Worm (Caenorhabditis elegans): ENCODE measurements around the gene Y41C4A.6.

The Y41C4A.6 gene

DNA sequence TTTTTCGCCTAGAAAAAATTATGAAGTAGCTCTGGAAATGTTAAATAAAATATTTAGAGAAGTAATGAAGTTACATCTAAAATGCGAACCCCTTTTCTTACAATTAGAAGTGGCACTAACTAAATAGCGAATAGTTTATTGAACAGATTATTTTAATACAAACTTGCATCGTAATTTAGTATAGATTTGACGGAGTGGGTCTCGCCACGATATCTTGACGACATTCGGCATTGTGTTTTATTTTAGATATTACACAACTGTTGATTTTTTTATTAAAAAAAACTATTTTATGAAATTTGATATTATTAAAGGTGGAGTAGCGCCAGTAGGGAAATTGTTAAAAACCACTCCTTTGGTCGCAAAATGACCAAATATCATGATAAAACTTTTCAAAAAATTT is 6.5 kb upstream of the Y41C4A.6 start:
- TF ChIP-seq sox-4 (tag; optimal IDR thresholded peaks at IDR 0.05) (no peak), mec-3 (tag; optimal IDR thresholded peaks at IDR 0.05; ENCODE audit: borderline replicate concordance) (no peak), unc-86 (tag; optimal IDR thresholded peaks at IDR 0.05) (no peak), ztf-16 (tag; optimal IDR thresholded peaks at IDR 0.05) (no peak)

DNA sequence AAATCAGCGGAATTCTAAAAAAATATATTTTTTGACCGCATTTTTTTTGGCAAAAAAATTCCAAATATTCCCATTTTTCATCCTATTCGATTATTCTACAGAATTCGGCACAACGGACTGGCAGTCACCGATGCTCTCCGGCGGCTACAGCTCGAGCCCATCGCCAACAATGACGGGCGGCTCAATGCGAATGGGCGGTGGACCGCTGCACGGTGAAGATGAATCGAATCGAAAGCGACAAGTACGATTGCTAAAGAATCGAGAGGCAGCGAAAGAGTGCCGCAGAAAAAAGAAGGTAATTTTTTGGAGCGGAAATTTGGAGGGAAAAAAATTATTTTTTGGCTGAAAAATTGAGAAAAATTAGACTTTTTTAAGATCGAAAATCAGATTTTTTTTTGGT is 4.0 kb upstream of the Y41C4A.6 start:
- TF ChIP-seq ceh-31 (tag; optimal IDR thresholded peaks at IDR 0.05) (no peak), unc-55 (GFP tag; optimal IDR thresholded peaks at IDR 0.05) (no peak), ceh-14 (tag; optimal IDR thresholded peaks at IDR 0.05) (no peak), nfya-1 (tag; optimal IDR thresholded peaks at IDR 0.05) (no peak), ceh-6 (GFP tag; optimal IDR thresholded peaks at IDR 0.05) (no peak), ceh-18 (tag; optimal IDR thresholded peaks at IDR 0.05) (no peak), npax-4 (tag; optimal IDR thresholded peaks at IDR 0.05) (no peak), ceh-30 (tag; optimal IDR thresholded peaks at IDR 0.05) (no peak), unc-42 (tag; optimal IDR thresholded peaks at IDR 0.05) (no peak), ceh-2 (tag; optimal IDR thresholded peaks at IDR 0.05) (no peak), dmd-4 (tag; optimal IDR thresholded peaks at IDR 0.05; ENCODE audit: borderline replicate concordance) (no peak), hlh-15 (tag; optimal IDR thresholded peaks at IDR 0.05) (no peak), ztf-16 (tag; optimal IDR thresholded peaks at IDR 0.05) (no peak)

ce11 chrIII:11694506-11694947 is 1.8 kb upstream of the Y41C4A.6 start:
- TF ChIP-seq ztf-16 (tag; optimal IDR thresholded peaks at IDR 0.05) (no peak), Y22D7AL.16 (tag; optimal IDR thresholded peaks at IDR 0.05) (no peak), syd-9 (tag; optimal IDR thresholded peaks at IDR 0.05) (no peak), hlh-8 (tag; optimal IDR thresholded peaks at IDR 0.05) (no peak), dmd-4 (tag; optimal IDR thresholded peaks at IDR 0.05; ENCODE audit: borderline replicate concordance) (no peak), ahr-1 (tag; optimal IDR thresholded peaks at IDR 0.05) (no peak), pros-1 (tag; optimal IDR thresholded peaks at IDR 0.05) (no peak), ceh-24 (tag; optimal IDR thresholded peaks at IDR 0.05) (no peak), ttx-3 (tag; optimal IDR thresholded peaks at IDR 0.05) (no peak), mec-3 (tag; optimal IDR thresholded peaks at IDR 0.05; ENCODE audit: borderline replicate concordance) (no peak), tbx-7 (tag; optimal IDR thresholded peaks at IDR 0.05) (no peak), F13H6.1 (tag; optimal IDR thresholded peaks at IDR 0.05) (no peak), C38D4.7 (GFP tag; optimal IDR thresholded peaks at IDR 0.05) (no peak), hlh-6 (tag; optimal IDR thresholded peaks at IDR 0.05) (no peak), unc-55 (GFP tag; optimal IDR thresholded peaks at IDR 0.05) (no peak), ceh-45 (GFP tag; IDR thresholded peaks at IDR 0.05) (no peak)

- TF ChIP-seq pros-1 (tag; optimal IDR thresholded peaks at IDR 0.05) (no peak), F13H6.1 (tag; optimal IDR thresholded peaks at IDR 0.05) (no peak), mec-3 (tag; optimal IDR thresholded peaks at IDR 0.05; ENCODE audit: borderline replicate concordance) (no peak), dve-1 (tag; optimal IDR thresholded peaks at IDR 0.05) (no peak), ceh-24 (tag; optimal IDR thresholded peaks at IDR 0.05) (no peak), rnt-1 (tag; optimal IDR thresholded peaks at IDR 0.05) (no peak), syd-9 (tag; optimal IDR thresholded peaks at IDR 0.05) (no peak), Y22D7AL.16 (tag; optimal IDR thresholded peaks at IDR 0.05) (no peak), fkh-6 (tag; optimal IDR thresholded peaks at IDR 0.05) (no peak)
Measured at ce11 chrIII:11694975-11695374, 1.4 kb upstream of the Y41C4A.6 start, which contains the start of gene Y41C4A.22. TSS of gene Y41C4A.22 (plus strand) at chrIII:11695275.

DNA sequence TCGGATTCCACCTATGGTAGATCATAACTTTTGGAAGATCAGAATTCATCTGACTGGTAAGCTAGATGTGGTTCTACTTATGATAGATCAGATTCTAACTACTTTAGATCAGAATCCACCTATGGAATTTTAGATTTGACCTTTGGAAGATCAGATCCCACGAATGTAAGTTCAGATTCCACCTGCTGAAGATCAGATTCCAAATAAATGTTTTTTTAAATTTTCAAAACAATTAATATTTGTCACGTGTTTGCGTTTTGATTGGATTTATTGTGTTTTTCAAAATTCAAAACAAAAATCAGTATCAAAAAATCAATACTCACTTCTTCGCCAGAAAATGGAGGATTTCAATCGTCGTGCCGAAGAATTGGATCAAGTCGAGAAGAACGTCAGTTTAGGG is 2.2 kb downstream of the Y41C4A.6 start, which contains the start of gene Y41C4A.7:
TSS of gene Y41C4A.7 (plus strand) at position 301 of the 400 bp plus-strand sequence.
- TF ChIP-seq rnt-1 (tag; optimal IDR thresholded peaks at IDR 0.05) = no peak
- no peak for TF ChIP-seq mec-3 (tag; optimal IDR thresholded peaks at IDR 0.05; ENCODE audit: borderline replicate concordance)
- TF ChIP-seq sox-4 (tag; optimal IDR thresholded peaks at IDR 0.05) = no peak
- no peak for TF ChIP-seq ceh-30 (tag; optimal IDR thresholded peaks at IDR 0.05)
- no peak for TF ChIP-seq C38D4.7 (GFP tag; optimal IDR thresholded peaks at IDR 0.05)

DNA sequence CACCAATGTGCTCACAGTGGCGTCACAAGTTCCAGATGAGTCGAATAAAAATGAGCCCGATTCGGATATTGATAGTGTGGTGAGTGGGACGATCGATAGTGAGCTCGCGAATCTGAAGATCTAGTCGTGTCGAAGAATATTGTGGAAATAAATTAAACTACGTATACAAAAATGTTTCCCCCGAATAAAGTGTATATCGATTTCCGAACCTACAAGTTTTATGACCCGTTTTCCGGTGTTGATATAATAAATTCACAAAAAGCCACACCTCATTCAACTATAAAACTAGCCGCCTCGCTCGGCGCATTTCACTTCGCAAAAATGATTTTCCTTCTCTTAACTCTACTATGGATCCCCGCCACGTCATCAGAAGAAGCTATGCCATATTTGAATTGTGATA is 3.6 kb downstream of the Y41C4A.6 start, which contains the start of gene pqn-84:
TSS of gene pqn-84 (plus strand) at position 301 of the 400 bp plus-strand sequence.
- no peak for TF ChIP-seq C38D4.7 (GFP tag; optimal IDR thresholded peaks at IDR 0.05)
- TF ChIP-seq pat-9 (tag; optimal IDR thresholded peaks at IDR 0.05) = no peak
- TF ChIP-seq ref-2 (tag; optimal IDR thresholded peaks at IDR 0.05) = no peak
- TF ChIP-seq fkh-6 (tag; optimal IDR thresholded peaks at IDR 0.05) = no peak
- no peak for TF ChIP-seq Y22D7AL.16 (tag; optimal IDR thresholded peaks at IDR 0.05)
- no peak for TF ChIP-seq ceh-18 (tag; optimal IDR thresholded peaks at IDR 0.05)
- TF ChIP-seq ceh-6 (GFP tag; optimal IDR thresholded peaks at IDR 0.05) = no peak
- no peak for TF ChIP-seq zip-5 (tag; optimal IDR thresholded peaks at IDR 0.05)

Measured in whole organism, late embryonic.